Fruit fly (Drosophila melanogaster) whole organism, embryonic: ENCODE data around the gene Usp14.
A peak's percentile ranks its signal among the peaks of the same experiment; 100 is the strongest.

Source experiments
- Adf1 ChIP-seq: fragments of 200-800 bp; sonication (Bioruptor generic); IDR thresholded peaks from 2 replicates; pipeline ENCODE4 v1.3.6; 2022; ENCODE audit warnings: missing biosample characterization, missing genetic modification characterization
- Awh ChIP-seq: fragments of 200-800 bp; sonication (Bioruptor generic); IDR thresholded peaks from 2 replicates; pipeline ENCODE4, ENCODE4 v1.3.6; 2022; ENCODE audit warnings: missing biosample characterization, missing genetic modification characterization
- BtbVII ChIP-seq: fragments of 200-800 bp; sonication (Bioruptor generic); optimal IDR thresholded peaks from 3 replicates; lab custom pipeline; 2017; ENCODE audit warnings: missing biosample characterization, mild to moderate bottlenecking, missing genetic modification characterization
- CG10267 ChIP-seq: fragments of 200-800 bp; sonication (Bioruptor generic); optimal IDR thresholded peaks from 2 replicates; lab custom pipeline; 2018; ENCODE audit warnings: missing biosample characterization, mild to moderate bottlenecking, missing genetic modification characterization, moderate library complexity
- CG12769 ChIP-seq: fragments of 200-800 bp; sonication (Bioruptor generic); optimal IDR thresholded peaks from 2 replicates; lab custom pipeline; 2019; ENCODE audit warnings: missing biosample characterization, mild to moderate bottlenecking, missing genetic modification characterization, moderate library complexity
- CG13287 ChIP-seq: fragments of 200-800 bp; sonication (Bioruptor generic); IDR thresholded peaks from 2 replicates; pipeline ENCODE4 v1.3.6; 2022; ENCODE audit warnings: missing biosample characterization, missing genetic modification characterization; ENCODE audit not compliant: partially characterized antibody
- CG13296 ChIP-seq: fragments of 200-800 bp; sonication (Bioruptor generic); optimal IDR thresholded peaks from 3 replicates; lab custom pipeline; 2018; ENCODE audit warnings: missing biosample characterization, mild to moderate bottlenecking, missing genetic modification characterization
- CG13775 ChIP-seq: fragments of 200-800 bp; sonication (Bioruptor generic); optimal IDR thresholded peaks from 3 replicates; lab custom pipeline; 2017; ENCODE audit warnings: missing biosample characterization, mild to moderate bottlenecking, missing genetic modification characterization
- CG14050 ChIP-seq: fragments of 200-800 bp; sonication (Bioruptor generic); IDR thresholded peaks from 3 replicates; pipeline ENCODE4 v1.3.6; 2022; ENCODE audit warnings: missing biosample characterization, missing genetic modification characterization
- CG14441 ChIP-seq: fragments of 200-800 bp; sonication (Bioruptor generic); IDR thresholded peaks from 2 replicates; pipeline ENCODE4 v1.3.6; 2022; ENCODE audit warnings: missing biosample characterization, missing genetic modification characterization
- CG14965 ChIP-seq: fragments of 200-800 bp; sonication (Bioruptor generic); optimal IDR thresholded peaks from 2 replicates; lab custom pipeline; 2016; ENCODE audit warnings: missing biosample characterization, missing genetic modification characterization, borderline replicate concordance
- CG15601 ChIP-seq: fragments of 200-800 bp; sonication (Bioruptor generic); optimal IDR thresholded peaks from 3 replicates; lab custom pipeline; 2019; ENCODE audit warnings: missing biosample characterization, mild to moderate bottlenecking, missing genetic modification characterization, moderate library complexity
- CG16863 ChIP-seq: fragments of 200-800 bp; sonication (Bioruptor generic); optimal IDR thresholded peaks from 3 replicates; lab custom pipeline; 2016; ENCODE audit warnings: missing biosample characterization, missing genetic modification characterization
- CG17385 ChIP-seq: fragments of 200-800 bp; sonication (Bioruptor generic); optimal IDR thresholded peaks from 3 replicates; lab custom pipeline; 2018; ENCODE audit warnings: missing biosample characterization, mild to moderate bottlenecking, missing genetic modification characterization
- CG32532 ChIP-seq: fragments of 200-800 bp; sonication (Bioruptor generic); IDR thresholded peaks from 2 replicates; pipeline ENCODE4 v1.3.6; 2022; ENCODE audit warnings: missing biosample characterization, missing genetic modification characterization
- CG33557 ChIP-seq: fragments of 200-800 bp; sonication (Bioruptor generic); optimal IDR thresholded peaks from 2 replicates; lab custom pipeline; 2019; ENCODE audit warnings: missing biosample characterization, mild to moderate bottlenecking, missing genetic modification characterization, moderate library complexity
- CG3407 ChIP-seq: fragments of 200-800 bp; sonication (Bioruptor generic); optimal IDR thresholded peaks from 2 replicates; lab custom pipeline; 2018; ENCODE audit warnings: missing biosample characterization, mild to moderate bottlenecking, missing genetic modification characterization
- CG4730 ChIP-seq: fragments of 200-800 bp; sonication (Bioruptor generic); IDR thresholded peaks from 2 replicates; pipeline ENCODE4 v1.3.6; 2022; ENCODE audit warnings: missing biosample characterization, missing genetic modification characterization
- CG6254 ChIP-seq: fragments of 200-800 bp; sonication (Bioruptor generic); optimal IDR thresholded peaks from 3 replicates; lab custom pipeline; 2017; ENCODE audit warnings: mild to moderate bottlenecking, missing biosample characterization, missing genetic modification reagents, missing genetic modification characterization
- CG6813 ChIP-seq: fragments of 200-800 bp; sonication (Bioruptor generic); optimal IDR thresholded peaks from 2 replicates; lab custom pipeline; 2017; ENCODE audit warnings: missing biosample characterization, missing genetic modification characterization, mild to moderate bottlenecking, moderate library complexity, missing genetic modification reagents
- CG7928 ChIP-seq: fragments of 200-800 bp; sonication (Bioruptor generic); optimal IDR thresholded peaks from 2 replicates; lab custom pipeline; 2017; ENCODE audit warnings: missing biosample characterization, mild to moderate bottlenecking, missing genetic modification characterization
- CG8765 ChIP-seq: fragments of 200-800 bp; sonication (Bioruptor generic); IDR thresholded peaks from 2 replicates; pipeline ENCODE4 v1.3.6; 2022; ENCODE audit warnings: missing biosample characterization, missing genetic modification characterization
- D19B ChIP-seq: fragments of 200-800 bp; sonication (Bioruptor generic); optimal IDR thresholded peaks from 2 replicates; lab custom pipeline; 2017; ENCODE audit warnings: missing biosample characterization, mild to moderate bottlenecking, missing genetic modification characterization
- Dad ChIP-seq: fragments of 200-800 bp; sonication (Bioruptor generic); optimal IDR thresholded peaks from 3 replicates; lab custom pipeline; 2016; ENCODE audit warnings: missing biosample characterization, missing genetic modification characterization
- Dip3 ChIP-seq: fragments of 200-800 bp; sonication (Bioruptor generic); optimal IDR thresholded peaks from 3 replicates; lab custom pipeline; 2016; ENCODE audit warnings: missing biosample characterization, missing genetic modification characterization
- Hand ChIP-seq: fragments of 200-800 bp; sonication (Bioruptor generic); optimal IDR thresholded peaks from 2 replicates; lab custom pipeline; 2017; ENCODE audit warnings: mild to moderate bottlenecking, missing biosample characterization, missing genetic modification reagents, missing genetic modification characterization
- MBD-R2 ChIP-seq: fragments of 200-800 bp; sonication (Bioruptor generic); IDR thresholded peaks from 2 replicates; pipeline ENCODE4 v1.3.6; 2022; ENCODE audit warnings: missing biosample characterization, missing genetic modification characterization
- MESR4 ChIP-seq: fragments of 200-800 bp; sonication (Bioruptor generic); optimal IDR thresholded peaks from 2 replicates; lab custom pipeline; 2018; ENCODE audit warnings: missing biosample characterization, mild to moderate bottlenecking, missing genetic modification characterization, moderate library complexity
- Mad ChIP-seq: fragments of 200-800 bp; sonication (Bioruptor generic); optimal IDR thresholded peaks from 2 replicates; lab custom pipeline; 2016; ENCODE audit warnings: missing biosample characterization, missing genetic modification characterization
- Mrtf ChIP-seq: fragments of 200-800 bp; sonication (Bioruptor generic); IDR thresholded peaks from 3 replicates; pipeline ENCODE4 v1.3.6; 2022; ENCODE audit warnings: missing biosample characterization, missing genetic modification characterization
- NfI ChIP-seq: fragments of 200-800 bp; sonication (Bioruptor generic); optimal IDR thresholded peaks from 3 replicates; lab custom pipeline; 2018; ENCODE audit warnings: missing biosample characterization, mild to moderate bottlenecking, missing genetic modification characterization, moderate library complexity
- al ChIP-seq: fragments of 200-800 bp; sonication (Bioruptor generic); IDR thresholded peaks from 2 replicates; pipeline ENCODE4 v1.3.6; 2022; ENCODE audit warnings: missing biosample characterization, missing genetic modification characterization
- amos ChIP-seq: fragments of 200-800 bp; sonication (Bioruptor generic); IDR thresholded peaks from 2 replicates; pipeline ENCODE4 v1.3.6; 2022; ENCODE audit warnings: missing biosample characterization, missing genetic modification characterization; ENCODE audit not compliant: partially characterized antibody
- bigmax ChIP-seq: fragments of 200-800 bp; sonication (Bioruptor generic); optimal IDR thresholded peaks from 2 replicates; lab custom pipeline; 2018; ENCODE audit warnings: missing biosample characterization, mild to moderate bottlenecking, missing genetic modification characterization
- br ChIP-seq: fragments of >200 bp; optimal IDR thresholded peaks from 2 replicates; lab custom pipeline; 2017
- chm ChIP-seq: fragments of 200-800 bp; sonication (Bioruptor generic); IDR thresholded peaks from 2 replicates; pipeline ENCODE4 v1.3.6; 2022; ENCODE audit warnings: missing biosample characterization, missing genetic modification characterization
- dmrt11E ChIP-seq: fragments of 200-800 bp; sonication (Bioruptor generic); optimal IDR thresholded peaks from 3 replicates; lab custom pipeline; 2018; ENCODE audit warnings: missing biosample characterization, mild to moderate bottlenecking, missing genetic modification characterization, moderate library complexity
- fd102C ChIP-seq: fragments of 200-800 bp; sonication (Bioruptor generic); optimal IDR thresholded peaks from 2 replicates; lab custom pipeline; 2018; ENCODE audit warnings: missing biosample characterization, mild to moderate bottlenecking, missing genetic modification characterization, moderate library complexity
- gem ChIP-seq: fragments of 200-800 bp; sonication (Bioruptor generic); optimal IDR thresholded peaks from 2 replicates; lab custom pipeline; 2019; ENCODE audit warnings: missing biosample characterization, mild to moderate bottlenecking, missing genetic modification characterization, moderate library complexity
- h ChIP-seq: fragments of >200 bp; optimal IDR thresholded peaks from 2 replicates; lab custom pipeline; 2017
- hb ChIP-seq: fragments of 200-800 bp; sonication (Bioruptor generic); IDR thresholded peaks from 3 replicates; pipeline ENCODE4 v1.3.6; 2022; ENCODE audit warnings: missing biosample characterization, missing genetic modification characterization; ENCODE audit not compliant: partially characterized antibody
- lov ChIP-seq, 2 experiments: fragments of 200-800 bp in 1 of 2; fragments of >200 bp in 1 of 2; sonication (Bioruptor generic) in 1 of 2; IDR thresholded peaks in 1 of 2; optimal IDR thresholded peaks in 1 of 2; 2 replicates in 1 of 2; 3 replicates in 1 of 2; pipeline versions ENCODE4 v1.3.6 to Lab custom; 2017 to 2022; ENCODE audit warnings: missing biosample characterization in 1 of 2, missing genetic modification characterization in 1 of 2
- maf-S ChIP-seq: fragments of 200-800 bp; sonication (Bioruptor generic); optimal IDR thresholded peaks from 2 replicates; lab custom pipeline; 2016; ENCODE audit warnings: missing biosample characterization, missing genetic modification characterization
- pzg ChIP-seq: fragments of 200-800 bp; sonication (Bioruptor generic); optimal IDR thresholded peaks from 3 replicates; lab custom pipeline; 2018; ENCODE audit warnings: missing biosample characterization, mild to moderate bottlenecking, missing genetic modification characterization, moderate library complexity
- slbo ChIP-seq: fragments of 200-800 bp; sonication (Bioruptor generic); IDR thresholded peaks from 2 replicates; pipeline ENCODE4 v1.3.6; 2022; ENCODE audit warnings: missing biosample characterization, missing genetic modification characterization
- sna ChIP-seq: fragments of 200-800 bp; sonication (Bioruptor generic); IDR thresholded peaks from 2 replicates; pipeline ENCODE4 v1.3.6; 2022; ENCODE audit warnings: missing biosample characterization, missing genetic modification characterization; ENCODE audit not compliant: partially characterized antibody
- so ChIP-seq: fragments of 200-800 bp; sonication (Bioruptor generic); IDR thresholded peaks from 3 replicates; pipeline ENCODE4 v1.3.6; 2022; ENCODE audit warnings: missing biosample characterization, missing genetic modification characterization
- wor ChIP-seq: fragments of 200-800 bp; sonication (Bioruptor generic); IDR thresholded peaks from 2 replicates; pipeline ENCODE4 v1.3.6; 2022; ENCODE audit warnings: missing biosample characterization, missing genetic modification characterization

The Usp14 gene

DNA sequence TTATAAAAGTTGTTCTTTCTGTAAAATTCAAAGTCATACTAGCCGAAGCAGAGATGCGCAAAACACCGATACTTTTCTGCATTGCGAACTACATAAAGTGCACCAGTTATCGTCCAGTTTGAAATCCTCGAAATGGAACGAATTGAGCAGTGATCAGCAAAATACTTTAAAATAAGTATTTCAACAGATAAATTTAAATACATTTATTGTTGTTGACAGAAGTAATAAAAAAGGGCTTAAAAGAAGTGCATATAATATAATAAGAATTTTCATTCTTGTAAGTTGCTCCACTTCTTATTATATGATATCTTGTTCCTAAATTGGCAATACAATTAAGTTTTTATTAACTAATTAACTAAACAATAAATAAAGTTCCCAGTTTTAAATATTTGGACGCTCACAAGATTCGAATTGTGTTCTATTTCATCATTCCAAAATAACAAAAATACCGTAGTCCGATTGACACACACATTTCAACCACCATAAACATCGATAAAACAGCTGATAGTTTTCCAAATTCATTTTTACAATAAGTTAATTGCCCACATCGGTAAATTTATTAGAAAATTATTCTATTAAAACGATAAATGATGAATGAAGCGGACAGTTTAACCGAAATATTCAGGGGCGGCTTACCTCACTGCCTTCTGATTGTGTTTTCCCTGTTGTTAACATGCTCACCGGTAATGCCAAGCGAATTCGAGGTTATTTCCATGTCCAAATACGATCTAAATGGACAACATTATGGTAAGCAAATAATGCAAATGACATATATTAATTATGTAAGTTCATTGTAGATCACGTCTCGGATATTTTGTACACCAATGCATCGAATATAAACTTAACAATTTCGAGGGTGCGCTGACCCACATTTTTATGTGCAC, at the start of gene Usp14, which contains the start of gene CG4972 (continued):
- no peak for TF ChIP-seq gem (tag; lab: Kevin White, UChicago)
- no peak for TF ChIP-seq CG16863 (GFP tag; lab: Kevin White, UChicago)
- TF ChIP-seq bigmax (GFP tag; lab: Kevin White, UChicago): peak; percentile 90
- no peak for TF ChIP-seq h (lab: Kevin White, UChicago)
- peak; percentile 53; the same call in 1 of the 2 replicates for TF ChIP-seq amos (GFP tag; lab: Robert Waterston, UW)
- peak; percentile 8 for TF ChIP-seq CG13775 (GFP tag; lab: Kevin White, UChicago)
- no peak for TF ChIP-seq lov (optimal IDR thresholded peaks at IDR 0.05; lab: Kevin White, UChicago)
- no peak for TF ChIP-seq lov (GFP tag; IDR thresholded peaks at IDR 0.05; lab: Robert Waterston, UW)
- TF ChIP-seq CG8765 (GFP tag; lab: Robert Waterston, UW): no peak
- TF ChIP-seq CG12769 (tag; lab: Kevin White, UChicago): no peak
- TF ChIP-seq CG14965 (GFP tag; lab: Kevin White, UChicago): no peak
- TF ChIP-seq Adf1: no peak
- no peak for TF ChIP-seq fd102C (GFP tag; lab: Kevin White, UChicago)
- TF ChIP-seq hb (GFP tag; lab: Robert Waterston, UW): no peak
- TF ChIP-seq Hand (GFP tag; lab: Kevin White, UChicago): no peak
- peak; percentile 16 for TF ChIP-seq CG10267 (tag; lab: Kevin White, UChicago)
- no peak for TF ChIP-seq D19B (GFP tag; lab: Kevin White, UChicago)
- TF ChIP-seq CG15601: peak; percentile 11
- TF ChIP-seq Mrtf (GFP tag; lab: Robert Waterston, UW): no peak
- no peak for TF ChIP-seq Mad (GFP tag; lab: Kevin White, UChicago)
- TF ChIP-seq NfI: no peak
- TF ChIP-seq so (GFP tag; lab: Robert Waterston, UW): no peak
- TF ChIP-seq CG17385 (GFP tag; lab: Kevin White, UChicago): no peak
- no peak for TF ChIP-seq CG3407 (GFP tag; lab: Kevin White, UChicago)
- TF ChIP-seq chm (GFP tag; lab: Robert Waterston, UW): no peak
- no peak for TF ChIP-seq BtbVII
- TF ChIP-seq CG32532: no peak
- TF ChIP-seq slbo (GFP tag; lab: Robert Waterston, UW): peak; percentile 35
- no peak for TF ChIP-seq CG14050 (GFP tag; lab: Robert Waterston, UW)
- no peak for TF ChIP-seq CG14441 (GFP tag; lab: Robert Waterston, UW)
- TF ChIP-seq Dip3 (GFP tag; lab: Kevin White, UChicago): no peak
- no peak for TF ChIP-seq CG33557 (GFP tag; lab: Kevin White, UChicago)
- no peak for TF ChIP-seq CG4730 (GFP tag; lab: Robert Waterston, UW)
- no peak for TF ChIP-seq Awh (GFP tag; lab: Robert Waterston, UW)
- TF ChIP-seq br (lab: Kevin White, UChicago): no peak
- TF ChIP-seq dmrt11E (tag; lab: Kevin White, UChicago): peak; percentile 39
- peak; percentile 23; the same call in 1 of the 2 replicates for TF ChIP-seq CG13287 (GFP tag; lab: Robert Waterston, UW)
- TF ChIP-seq CG6813 (GFP tag; lab: Kevin White, UChicago): no peak
- TF ChIP-seq maf-S (GFP tag; lab: Kevin White, UChicago): no peak
- peak; percentile 75 for TF ChIP-seq MESR4 (GFP tag; lab: Kevin White, UChicago)
- TF ChIP-seq MBD-R2 (GFP tag; lab: Robert Waterston, UW): peak; percentile 41; the same call in 1 of the 2 replicates
- TF ChIP-seq CG13296 (GFP tag; lab: Kevin White, UChicago): no peak
- no peak for TF ChIP-seq al (GFP tag; lab: Robert Waterston, UW)
- TF ChIP-seq pzg (GFP tag; lab: Kevin White, UChicago): peak; percentile 40
- TF ChIP-seq Dad (GFP tag; lab: Kevin White, UChicago): no peak
- TF ChIP-seq wor: no peak
- TF ChIP-seq sna: 0 out of 2 replicates have a peak, but pooled peaks have one; percentile 9
- TF ChIP-seq CG6254: no peak
- TF ChIP-seq CG7928 (GFP tag; lab: Kevin White, UChicago): no peak
